Worm (Caenorhabditis elegans) whole organism, L3 larva: ENCODE results near the gene mlc-1.

ENCODE experiments used
- ceh-9 ChIP-seq: sonication (generic microtip); optimal IDR thresholded peaks from 2 replicates; lab custom pipeline; 2018; ENCODE audit warnings: missing biosample characterization, missing genetic modification characterization
- egl-5 ChIP-seq: fragments of 150-350 bp; optimal IDR thresholded peaks from 2 replicates; lab custom pipeline; 2017; ENCODE audit warnings: missing biosample characterization, missing genetic modification reagents, missing genetic modification characterization, inconsistent platforms
- fos-1 ChIP-seq: fragments of 150-350 bp; optimal IDR thresholded peaks from 2 replicates; lab custom pipeline; 2014; ENCODE audit warnings: missing biosample characterization, missing genetic modification characterization
- mdl-1 ChIP-seq: fragments of 150-350 bp; optimal IDR thresholded peaks from 2 replicates; lab custom pipeline; 2014; ENCODE audit warnings: missing biosample characterization, missing genetic modification characterization
- nhr-11 ChIP-seq: fragments of 150-350 bp; optimal IDR thresholded peaks from 2 replicates; lab custom pipeline; 2014; ENCODE audit warnings: missing biosample characterization, missing genetic modification characterization
- pha-4 ChIP-seq: fragments of 150-350 bp; optimal IDR thresholded peaks from 2 replicates; lab custom pipeline; 2014; ENCODE audit warnings: missing biosample characterization, missing genetic modification reagents, missing genetic modification characterization
- unc-39 ChIP-seq: sonication (generic microtip); optimal IDR thresholded peaks from 4 replicates; lab custom pipeline; 2017; ENCODE audit warnings: missing biosample characterization, missing genetic modification characterization

ce11 chrX:17472917-17473316 lies 13.9 kb downstream of the mlc-1 start:
- TF ChIP-seq fos-1 (tag; lab: Kevin White, UChicago) = no peak
- TF ChIP-seq egl-5 (tag; lab: Kevin White, UChicago) = no peak
- no peak for TF ChIP-seq mdl-1 (tag; lab: Kevin White, UChicago)
- TF ChIP-seq ceh-9 (tag; lab: Kevin White, UChicago) = no peak
- TF ChIP-seq nhr-11 = no peak
- TF ChIP-seq unc-39 (tag; lab: Kevin White, UChicago) = no peak
- TF ChIP-seq pha-4 = no peak
